Worm (Caenorhabditis elegans) whole organism, L4 larva: ENCODE results near the gene try-9.

Experiments
- F44E2.7 ChIP-seq: fragments of 200-800 bp; sonication (Bioruptor generic); IDR thresholded peaks from 2 replicates; pipeline ENCODE4 v2.1.2; 2022; ENCODE audit warnings: missing genetic modification characterization, missing compliant biosample characterization
- F49E8.2 ChIP-seq: sonication (generic microtip); optimal IDR thresholded peaks from 2 replicates; lab custom pipeline; 2016; ENCODE audit warnings: missing compliant biosample characterization, mild to moderate bottlenecking, missing genetic modification characterization, borderline replicate concordance
- R02D3.7 ChIP-seq: fragments of 150-350 bp; sonication (generic microtip); optimal IDR thresholded peaks from 3 replicates; lab custom pipeline; 2014; ENCODE audit warnings: missing biosample characterization, missing genetic modification characterization
- Y48G9A.11 ChIP-seq: fragments of 200-800 bp; sonication (Bioruptor generic); IDR thresholded peaks from 2 replicates; pipeline ENCODE4 v1.3.6; 2022; ENCODE audit warnings: missing genetic modification reagents, missing genetic modification characterization, missing compliant biosample characterization
- Y5F2A.4 ChIP-seq: fragments of 200-800 bp; sonication (Bioruptor generic); optimal IDR thresholded peaks from 2 replicates; lab custom pipeline; 2018; ENCODE audit warnings: mild to moderate bottlenecking, missing genetic modification characterization, missing compliant biosample characterization
- Y75B8A.6 ChIP-seq: fragments of 200-800 bp; sonication (Bioruptor generic); IDR thresholded peaks from 2 replicates; pipeline ENCODE4 v1.3.6; 2022; ENCODE audit warnings: missing genetic modification reagents, missing genetic modification characterization, missing compliant biosample characterization
- aha-1 ChIP-seq: fragments of 150-350 bp; peaks from one replicate; lab custom pipeline; 2014; ENCODE audit warnings: missing biosample characterization, missing genetic modification characterization
- attf-4 ChIP-seq: sonication (generic microtip); optimal IDR thresholded peaks from 3 replicates; lab custom pipeline; 2017; ENCODE audit warnings: missing biosample characterization, missing genetic modification characterization
- duxl-1 ChIP-seq: sonication (generic microtip); optimal IDR thresholded peaks from 2 replicates; lab custom pipeline; 2016; ENCODE audit warnings: mild to moderate bottlenecking, missing genetic modification characterization, moderate library complexity, missing compliant biosample characterization; ENCODE audit not compliant: poor library complexity
- fos-1 ChIP-seq: fragments of 150-350 bp; optimal IDR thresholded peaks from 2 replicates; lab custom pipeline; 2014; ENCODE audit warnings: missing biosample characterization, missing genetic modification characterization
- hif-1 ChIP-seq, 2 experiments: sonication (generic microtip); optimal IDR thresholded peaks; 2 replicates each; lab custom pipeline; 2016 to 2017; ENCODE audit warnings: missing compliant biosample characterization in 2 of 2, missing genetic modification characterization in 2 of 2, missing genetic modification reagents in 2 of 2, missing genotype in 2 of 2, mild to moderate bottlenecking in 1 of 2
- lin-39 ChIP-seq: fragments of 150-350 bp; optimal IDR thresholded peaks from 2 replicates; lab custom pipeline; 2014; ENCODE audit warnings: missing biosample characterization, missing genetic modification reagents, missing genetic modification characterization
- madf-9 ChIP-seq: fragments of 200-800 bp; sonication (Bioruptor generic); conservative IDR thresholded peaks from 2 replicates; pipeline ENCODE4 v1.3.6; 2022; ENCODE audit warnings: missing genetic modification reagents, missing genetic modification characterization, missing compliant biosample characterization
- mxl-3 ChIP-seq: fragments of 200-800 bp; sonication (Bioruptor generic); optimal IDR thresholded peaks from 2 replicates; lab custom pipeline; 2018; ENCODE audit warnings: mild to moderate bottlenecking, missing genetic modification characterization, missing compliant biosample characterization
- nhr-102 ChIP-seq: sonication (generic microtip); optimal IDR thresholded peaks from 2 replicates; lab custom pipeline; 2016; ENCODE audit warnings: mild to moderate bottlenecking, missing genetic modification characterization, moderate library complexity, missing compliant biosample characterization
- saeg-2 ChIP-seq: fragments of 200-800 bp; sonication (Bioruptor generic); IDR thresholded peaks from 2 replicates; pipeline ENCODE4 v1.3.6; 2022; ENCODE audit warnings: missing genetic modification reagents, missing genetic modification characterization, missing compliant biosample characterization
- unc-62 ChIP-seq, 3 experiments: fragments of 150-350 bp in 1 of 3; sonication (generic microtip); optimal IDR thresholded peaks in 2 of 3; peaks in 1 of 3; 1 replicate in 1 of 3; 2 replicates in 2 of 3; lab custom pipeline; 2014 to 2017; ENCODE audit warnings: missing biosample characterization in 3 of 3, missing genetic modification characterization in 3 of 3, missing genetic modification reagents in 3 of 3, missing genotype in 1 of 3
- zfp-2 ChIP-seq: sonication (generic microtip); optimal IDR thresholded peaks from 2 replicates; lab custom pipeline; 2016; ENCODE audit warnings: mild to moderate bottlenecking, missing genetic modification characterization, missing compliant biosample characterization

Gene try-9

DNA sequence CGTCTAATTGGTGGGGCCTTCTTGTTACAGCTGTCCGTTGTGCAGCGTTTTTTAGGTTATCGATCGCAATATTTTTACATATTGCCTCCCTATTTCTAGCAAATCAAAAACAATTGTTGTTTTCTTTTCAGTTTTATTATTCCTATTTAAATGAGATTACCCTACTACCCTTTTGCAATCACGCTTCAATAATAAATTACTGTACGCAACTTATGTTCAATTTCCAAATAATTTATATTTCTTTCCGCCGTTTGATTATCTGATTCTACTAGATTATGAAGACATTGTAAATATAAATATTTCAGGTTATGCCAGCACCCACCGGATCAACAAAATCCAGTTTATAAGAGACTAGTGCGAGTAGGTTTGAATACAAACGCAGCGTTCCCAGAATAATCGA, 37.3 kb downstream of the try-9 start, which contains the start of gene ZK430.5:
ZK430.5 (plus strand) TSS at position 301 of the 400 bp plus-strand sequence.
- TF ChIP-seq attf-4: no peak
- TF ChIP-seq unc-62 (GFP tag; optimal IDR thresholded peaks at IDR 0.05 in 1 of 2; lab: Kevin White, UChicago): peak in 1 of 2 experiments; percentile 17
- TF ChIP-seq unc-62 (tag; optimal IDR thresholded peaks at IDR 0.05; lab: Kevin White, UChicago): no peak
- TF ChIP-seq nhr-102 (tag; lab: Kevin White, UChicago): no peak
- TF ChIP-seq aha-1 (tag; lab: Kevin White, UChicago): peak; percentile 87
- TF ChIP-seq Y75B8A.6: no peak

DNA sequence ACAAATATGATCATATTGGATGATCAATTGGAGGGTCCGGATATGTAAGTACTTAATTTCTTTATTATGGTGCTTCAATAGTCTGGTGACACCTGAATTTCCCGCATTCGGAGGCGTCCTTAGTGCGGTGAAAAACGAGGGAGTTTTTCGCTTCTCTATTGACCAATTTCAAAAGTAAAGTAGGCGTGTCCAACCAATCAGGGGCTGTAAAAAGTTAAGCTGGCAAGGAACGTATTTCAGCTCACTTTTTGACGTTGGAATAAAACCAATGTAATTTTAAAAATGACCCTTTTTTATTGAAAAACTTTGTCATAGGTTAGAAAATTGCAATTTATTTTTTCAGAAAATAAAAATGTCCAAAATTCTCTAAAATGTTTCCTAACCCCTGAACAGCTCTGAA, 41.6 kb downstream of the try-9 start:
- TF ChIP-seq hif-1 (tag; optimal IDR thresholded peaks at IDR 0.05; lab: Kevin White, UChicago) (no peak), Y48G9A.11 (GFP tag; lab: Robert Waterston, UW) (no peak), fos-1 (tag; lab: Kevin White, UChicago) (no peak), F44E2.7 (GFP tag; lab: Robert Waterston, UW) (no peak), saeg-2 (no peak), F49E8.2 (tag; lab: Kevin White, UChicago) (no peak), mxl-3 (GFP tag; lab: Kevin White, UChicago) (no peak), duxl-1 (tag; lab: Kevin White, UChicago) (no peak), R02D3.7 (tag; lab: Kevin White, UChicago) (no peak), zfp-2 (tag; lab: Kevin White, UChicago) (no peak)

DNA sequence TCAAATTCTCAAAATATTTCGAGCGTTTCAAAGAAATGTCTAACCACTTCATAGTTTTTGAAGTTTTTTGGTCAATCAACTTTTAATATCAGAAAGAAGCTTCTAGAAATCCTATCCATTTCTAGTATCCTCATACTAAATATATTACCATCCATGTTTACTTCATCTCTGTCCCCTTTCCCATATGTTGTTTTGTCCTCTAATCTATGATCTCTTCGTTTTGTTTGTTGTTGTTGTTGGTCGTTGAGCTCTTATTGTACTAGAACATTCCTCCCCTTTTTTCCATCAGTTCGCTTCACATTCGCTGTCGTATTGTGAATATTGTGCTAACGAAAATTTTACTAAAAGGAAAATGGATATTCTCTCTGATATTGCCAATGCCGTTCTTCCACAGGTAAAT, 49.3 kb downstream of the try-9 start, which contains the start of gene sod-5:
sod-5 (plus strand) TSS at position 301 of the 400 bp plus-strand sequence.
- TF ChIP-seq madf-9 (GFP tag; lab: Robert Waterston, UW): no peak
- no peak for TF ChIP-seq lin-39 (tag; lab: Kevin White, UChicago)
- TF ChIP-seq Y5F2A.4: no peak
- TF ChIP-seq, all 104 proteins: peak for 0
